Worm (Caenorhabditis elegans) whole organism, late embryonic: Measurements from ENCODE around the gene Y54E2A.4.

Experiments used
- F13H6.1 ChIP-seq: sonication (generic microtip); optimal IDR thresholded peaks from 2 replicates; lab custom pipeline; 2016; ENCODE audit warnings: missing genetic modification characterization, missing compliant biosample characterization
- ceh-18 ChIP-seq: sonication (generic microtip); optimal IDR thresholded peaks from 2 replicates; lab custom pipeline; 2016; ENCODE audit warnings: missing genetic modification characterization, missing compliant biosample characterization
- ceh-48 ChIP-seq: sonication (generic microtip); optimal IDR thresholded peaks from 2 replicates; lab custom pipeline; 2016; ENCODE audit warnings: missing genetic modification characterization, inconsistent platforms, missing compliant biosample characterization
- ets-4 ChIP-seq: sonication (generic microtip); optimal IDR thresholded peaks from 2 replicates; lab custom pipeline; 2016; ENCODE audit warnings: missing genetic modification characterization, missing compliant biosample characterization
- fkh-10 ChIP-seq: fragments of 150-350 bp; optimal IDR thresholded peaks from 2 replicates; lab custom pipeline; 2014; ENCODE audit warnings: missing biosample characterization, missing genetic modification reagents, missing genetic modification characterization
- hlh-13 ChIP-seq: fragments of 200-800 bp; sonication (Bioruptor generic); optimal IDR thresholded peaks from 2 replicates; lab custom pipeline; 2018; ENCODE audit warnings: mild to moderate bottlenecking, missing genetic modification characterization, missing compliant biosample characterization
- nfya-1 ChIP-seq: sonication (generic microtip); optimal IDR thresholded peaks from 2 replicates; lab custom pipeline; 2017; ENCODE audit warnings: missing genetic modification characterization, mild to moderate bottlenecking, missing compliant biosample characterization, antibody characterized with exemption, moderate library complexity
- npax-4 ChIP-seq: sonication (generic microtip); optimal IDR thresholded peaks from 2 replicates; lab custom pipeline; 2016; ENCODE audit warnings: missing genetic modification characterization, missing compliant biosample characterization
- sox-2 ChIP-seq: fragments of 200-800 bp; sonication (Bioruptor generic); IDR thresholded peaks from 2 replicates; pipeline ENCODE4 v1.3.6; 2022; ENCODE audit warnings: missing genetic modification reagents, missing genetic modification characterization, missing compliant biosample characterization
- sox-4 ChIP-seq: sonication (generic microtip); optimal IDR thresholded peaks from 2 replicates; lab custom pipeline; 2017; ENCODE audit warnings: mild to moderate bottlenecking, missing genetic modification characterization, inconsistent platforms, missing compliant biosample characterization
- unc-42 ChIP-seq: sonication (generic microtip); optimal IDR thresholded peaks from 2 replicates; lab custom pipeline; 2016; ENCODE audit warnings: missing genotype, missing genetic modification characterization, missing compliant biosample characterization

- TF ChIP-seq sox-4: no peak
- no peak for TF ChIP-seq npax-4
- no peak for TF ChIP-seq ets-4 (tag; lab: Kevin White, UChicago)
- TF ChIP-seq ceh-18 (tag; lab: Kevin White, UChicago): no peak
- no peak for TF ChIP-seq nfya-1
- no peak for TF ChIP-seq sox-2
- no peak for TF ChIP-seq fkh-10
- no peak for TF ChIP-seq ceh-48 (tag; lab: Kevin White, UChicago)
- no peak for TF ChIP-seq F13H6.1 (tag; lab: Kevin White, UChicago)
- no peak for TF ChIP-seq hlh-13
- no peak for TF ChIP-seq unc-42 (tag; lab: Kevin White, UChicago)
Observed at ce11 chrII:14798047-14798522, 43.7 kb downstream of the Y54E2A.4 start, which contains the start of gene tbc-20.
